Worm (Caenorhabditis elegans) whole organism, early embryonic: Measurements from ENCODE around the gene srw-19.
"Not testable (repeated sequence)": the region's sequence is repeated elsewhere in the genome, so short reads cannot be mapped to it uniquely, and the experiment has no call there.

ENCODE experiments used
- B0310.2 ChIP-seq: sonication (generic microtip); optimal IDR thresholded peaks from 2 replicates; lab custom pipeline; 2016; ENCODE audit warnings: mild to moderate bottlenecking, missing genetic modification characterization, missing compliant biosample characterization
- F13C5.2 ChIP-seq: sonication (generic microtip); optimal IDR thresholded peaks from 2 replicates; lab custom pipeline; 2017; ENCODE audit warnings: mild to moderate bottlenecking, missing genetic modification characterization, inconsistent platforms, missing compliant biosample characterization
- aly-1 ChIP-seq: sonication (generic microtip); optimal IDR thresholded peaks from 2 replicates; lab custom pipeline; 2016; ENCODE audit warnings: missing genetic modification characterization, missing compliant biosample characterization
- ama-1 ChIP-seq: fragments of 150-350 bp; optimal IDR thresholded peaks from 2 replicates; lab custom pipeline; 2014
- ceh-13 ChIP-seq: fragments of 200-800 bp; sonication (Bioruptor generic); optimal IDR thresholded peaks from 2 replicates; lab custom pipeline; 2018; ENCODE audit warnings: mild to moderate bottlenecking, missing genetic modification characterization, missing compliant biosample characterization
- ceh-36 ChIP-seq: sonication (generic microtip); optimal IDR thresholded peaks from 2 replicates; lab custom pipeline; 2016; ENCODE audit warnings: missing genetic modification characterization, inconsistent platforms, missing compliant biosample characterization
- ets-7 ChIP-seq: sonication (generic microtip); optimal IDR thresholded peaks from 2 replicates; lab custom pipeline; 2016; ENCODE audit warnings: missing genotype, missing genetic modification characterization, missing compliant biosample characterization
- flt-1 ChIP-seq: fragments of 200-800 bp; sonication (Bioruptor generic); IDR thresholded peaks from 2 replicates; pipeline ENCODE4 v1.3.6; 2022; ENCODE audit warnings: missing genetic modification characterization, missing compliant biosample characterization
- hmbx-1 ChIP-seq: sonication (generic microtip); optimal IDR thresholded peaks from 2 replicates; lab custom pipeline; 2016; ENCODE audit warnings: mild to moderate bottlenecking, missing genetic modification characterization, missing compliant biosample characterization
- hmg-4 ChIP-seq: fragments of 200-800 bp; sonication (Bioruptor generic); optimal IDR thresholded peaks from 2 replicates; lab custom pipeline; 2018; ENCODE audit warnings: mild to moderate bottlenecking, missing genetic modification characterization, missing compliant biosample characterization
- hnd-1 ChIP-seq: sonication (generic microtip); optimal IDR thresholded peaks from 2 replicates; lab custom pipeline; 2016; ENCODE audit warnings: missing genetic modification characterization, missing compliant biosample characterization
- pes-1 ChIP-seq: fragments of 200-800 bp; sonication (Bioruptor generic); IDR thresholded peaks from 2 replicates; pipeline ENCODE4 v1.3.6; 2022; ENCODE audit warnings: missing genetic modification reagents, missing genetic modification characterization, missing compliant biosample characterization
- scrt-1 ChIP-seq: fragments of 200-800 bp; sonication (Bioruptor generic); IDR thresholded peaks from 2 replicates; pipeline ENCODE4 v1.3.6; 2022; ENCODE audit warnings: missing genetic modification characterization, missing compliant biosample characterization
- sea-1 ChIP-seq: fragments of 200-800 bp; sonication (Bioruptor generic); conservative IDR thresholded peaks from 2 replicates; pipeline ENCODE4 v1.3.6; 2022; ENCODE audit warnings: missing genetic modification characterization, missing compliant biosample characterization
- tbx-11 ChIP-seq: fragments of 200-800 bp; sonication (Bioruptor generic); IDR thresholded peaks from 2 replicates; pipeline ENCODE4 v1.3.6; 2022; ENCODE audit warnings: missing genetic modification characterization, missing compliant biosample characterization
- tbx-37 ChIP-seq: fragments of 200-800 bp; sonication (Bioruptor generic); conservative IDR thresholded peaks from 2 replicates; pipeline ENCODE4 v1.3.6; 2022; ENCODE audit warnings: missing genetic modification reagents, missing genetic modification characterization, missing compliant biosample characterization
- tra-4 ChIP-seq: sonication (generic microtip); optimal IDR thresholded peaks from 2 replicates; lab custom pipeline; 2017; ENCODE audit warnings: missing genetic modification characterization, missing compliant biosample characterization

The srw-19 gene

DNA sequence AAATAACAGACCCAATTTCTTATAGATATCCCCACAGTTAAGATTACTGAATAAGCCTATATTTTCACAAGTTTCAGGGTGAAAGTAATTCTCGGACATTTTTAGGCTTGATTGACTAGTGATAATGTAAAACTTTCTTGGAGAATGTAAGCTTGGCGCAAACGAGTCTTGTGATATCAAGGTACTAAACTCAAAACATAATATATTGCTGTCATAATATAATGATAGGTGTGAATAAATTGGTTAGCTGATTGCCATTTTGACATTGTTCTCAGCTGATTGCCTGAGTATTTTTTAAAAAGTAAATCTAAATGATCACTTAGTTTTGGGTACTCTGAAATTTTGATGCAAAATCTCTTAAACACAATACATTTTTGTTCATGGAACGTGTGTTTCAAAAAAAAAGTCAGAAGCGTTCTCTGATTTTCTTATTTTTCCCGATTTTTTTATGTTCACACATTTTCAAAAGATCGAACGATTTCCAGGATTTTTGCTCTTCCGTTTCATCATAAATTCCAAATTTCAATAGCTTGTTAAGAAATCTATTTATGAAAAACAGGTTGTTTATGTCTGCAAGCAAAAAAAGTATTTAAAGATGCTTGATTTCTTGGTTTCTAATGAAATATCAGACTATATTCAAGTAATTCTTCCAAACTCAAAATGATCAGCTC, at the start of gene srw-19, which contains the start of gene srx-51:
Gene srw-19, minus strand, starts transcription at position 101 of the 671 bp plus-strand sequence.
Gene srx-51, plus strand, starts transcription at position 621 of the 671 bp plus-strand sequence.
- TF ChIP-seq aly-1 (tag; lab: Kevin White, UChicago), result no peak

- TF ChIP-seq scrt-1 (GFP tag; lab: Robert Waterston, UW) (no peak), tbx-11 (GFP tag; lab: Robert Waterston, UW) (no peak), ceh-13 (GFP tag; lab: Kevin White, UChicago) (no peak), ama-1 (lab: Kevin White, UChicago) (no peak), tra-4 (no peak), ets-7 (tag; lab: Kevin White, UChicago) (no peak), tbx-37 (GFP tag; lab: Robert Waterston, UW) (no peak)
Measured at ce11 chrV:15330314-15330713, 49.1 kb upstream of the srw-19 start, which contains the start of gene srh-295. Gene srh-295, plus strand, starts transcription at chrV:15330614.

ce11 chrV:15327745-15328447, 46.7 kb upstream of the srw-19 start, which contains the start of gene ZK1037.6:
Gene ZK1037.6, minus strand, starts transcription at chrV:15327795.
- TF ChIP-seq hmg-4 (GFP tag; lab: Kevin White, UChicago), result no peak
- TF ChIP-seq pes-1 (GFP tag; lab: Robert Waterston, UW), result no peak
- no peak for TF ChIP-seq ceh-13 (GFP tag; lab: Kevin White, UChicago)
- TF ChIP-seq ceh-36 (tag; lab: Kevin White, UChicago), result no peak
- no peak for TF ChIP-seq F13C5.2 (tag; lab: Kevin White, UChicago)
- TF ChIP-seq B0310.2, result no peak
- TF ChIP-seq tbx-11 (GFP tag; lab: Robert Waterston, UW), result no peak
- no peak for TF ChIP-seq flt-1 (GFP tag; lab: Robert Waterston, UW)
- no peak for TF ChIP-seq hmbx-1 (tag; lab: Kevin White, UChicago)
- TF ChIP-seq scrt-1 (GFP tag; lab: Robert Waterston, UW), result no peak
- TF ChIP-seq aly-1 (tag; lab: Kevin White, UChicago), result no peak
- TF ChIP-seq tra-4, result no peak
- no peak for TF ChIP-seq tbx-37 (GFP tag; lab: Robert Waterston, UW)
- no peak for TF ChIP-seq hnd-1 (tag; lab: Kevin White, UChicago)
- no peak for TF ChIP-seq ama-1 (lab: Kevin White, UChicago)
- no peak for TF ChIP-seq ets-7 (tag; lab: Kevin White, UChicago)
- no peak for TF ChIP-seq sea-1 (GFP tag; lab: Robert Waterston, UW)

DNA sequence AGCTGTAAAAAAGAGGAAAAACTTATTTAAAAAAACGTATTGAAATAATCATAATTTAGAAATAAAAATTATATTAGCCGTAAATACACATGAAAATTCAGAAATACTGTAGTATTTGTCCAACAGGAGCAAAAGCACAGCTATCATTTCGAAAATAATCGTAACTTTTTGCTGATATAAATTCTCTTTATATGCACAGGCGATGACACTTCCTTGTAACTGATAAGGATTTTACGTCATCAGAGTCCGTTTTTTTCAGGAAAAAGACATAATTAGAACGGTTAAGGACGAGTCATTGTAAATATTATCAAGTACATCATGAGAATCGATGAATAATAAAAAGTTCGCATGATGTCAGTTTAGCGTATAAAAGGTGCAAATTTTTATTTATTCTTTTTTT, 42.2 kb upstream of the srw-19 start:
- no peak for TF ChIP-seq aly-1 (tag; lab: Kevin White, UChicago)
- TF ChIP-seq ets-7 (tag; lab: Kevin White, UChicago), result no peak
- no peak for TF ChIP-seq tbx-37 (GFP tag; lab: Robert Waterston, UW)
- TF ChIP-seq flt-1 (GFP tag; lab: Robert Waterston, UW), result no peak

- not testable (repeated sequence) for TF ChIP-seq F13C5.2 (tag; lab: Kevin White, UChicago); scrt-1 (GFP tag; lab: Robert Waterston, UW); hmbx-1 (tag; lab: Kevin White, UChicago)
Measured at ce11 chrV:15322653-15323052, 41.5 kb upstream of the srw-19 start, which contains the start of gene nhr-247. Gene nhr-247, plus strand, starts transcription at chrV:15322982.

ce11 chrV:15320756-15321332, 39.7 kb upstream of the srw-19 start:
- TF ChIP-seq flt-1 (GFP tag; lab: Robert Waterston, UW), result peak; percentile 51; the same call in 1 of the 2 replicates
- peak; percentile 64 for TF ChIP-seq pes-1 (GFP tag; lab: Robert Waterston, UW)

- TF ChIP-seq hnd-1 (tag; lab: Kevin White, UChicago), result no peak
- TF ChIP-seq hmg-4 (GFP tag; lab: Kevin White, UChicago), result no peak
- TF ChIP-seq scrt-1 (GFP tag; lab: Robert Waterston, UW), result no peak
- TF ChIP-seq hmbx-1 (tag; lab: Kevin White, UChicago), result no peak
- TF ChIP-seq tra-4, result no peak
- TF ChIP-seq sea-1 (GFP tag; lab: Robert Waterston, UW), result no peak
- TF ChIP-seq pes-1 (GFP tag; lab: Robert Waterston, UW), result no peak
- TF ChIP-seq aly-1 (tag; lab: Kevin White, UChicago), result no peak
- no peak for TF ChIP-seq ama-1 (lab: Kevin White, UChicago)
Measured at ce11 chrV:15318638-15319037, 37.5 kb upstream of the srw-19 start, which contains the start of gene nhr-291. Gene nhr-291, plus strand, starts transcription at chrV:15318961.
